Worm (Caenorhabditis elegans) whole organism, mixed stage, embryonic: ENCODE data around the gene taf-13.

Source experiments
- blmp-1 ChIP-seq: fragments of 150-350 bp; optimal IDR thresholded peaks from 2 replicates; lab custom pipeline; 2014; ENCODE audit warnings: missing biosample characterization, missing genetic modification characterization
- elt-1 ChIP-seq: sonication (generic microtip); optimal IDR thresholded peaks from 2 replicates; lab custom pipeline; 2017; ENCODE audit warnings: missing genetic modification characterization, mild to moderate bottlenecking, missing compliant biosample characterization, antibody characterized with exemption, moderate library complexity, borderline replicate concordance; ENCODE audit not compliant: insufficient read depth
- lsy-2 ChIP-seq: fragments of 150-350 bp; optimal IDR thresholded peaks from 2 replicates; lab custom pipeline; 2014; ENCODE audit warnings: missing biosample characterization, missing genetic modification characterization
- mab-5 ChIP-seq: fragments of 150-350 bp; optimal IDR thresholded peaks from 2 replicates; lab custom pipeline; 2014; ENCODE audit warnings: missing biosample characterization, missing genetic modification characterization
- nhr-237 ChIP-seq: fragments of 150-350 bp; optimal IDR thresholded peaks from 2 replicates; lab custom pipeline; 2014; ENCODE audit warnings: missing biosample characterization, missing genetic modification characterization
- nhr-28 ChIP-seq: fragments of 150-350 bp; optimal IDR thresholded peaks from 2 replicates; lab custom pipeline; 2014; ENCODE audit warnings: missing biosample characterization, missing genetic modification characterization
- nhr-76 ChIP-seq: sonication (generic microtip); optimal IDR thresholded peaks from 2 replicates; lab custom pipeline; 2017; ENCODE audit warnings: missing biosample characterization, missing genetic modification characterization
- sem-2 ChIP-seq: fragments of 200-800 bp; sonication (Bioruptor generic); optimal IDR thresholded peaks from 2 replicates; lab custom pipeline; 2018; ENCODE audit warnings: mild to moderate bottlenecking, missing genetic modification characterization, missing compliant biosample characterization
- snpc-4 ChIP-seq: fragments of 150-350 bp; optimal IDR thresholded peaks from 2 replicates; lab custom pipeline; 2014; ENCODE audit warnings: missing biosample characterization, missing genetic modification characterization
- sptf-1 ChIP-seq: sonication (generic microtip); optimal IDR thresholded peaks from 2 replicates; lab custom pipeline; 2017; ENCODE audit warnings: mild to moderate bottlenecking, missing genetic modification characterization, moderate library complexity, missing compliant biosample characterization
- unc-120 ChIP-seq: sonication (generic microtip); optimal IDR thresholded peaks from 2 replicates; lab custom pipeline; 2017; ENCODE audit warnings: missing genetic modification characterization, missing compliant biosample characterization; ENCODE audit not compliant: poor library complexity, severe bottlenecking
- unc-39 ChIP-seq: fragments of 150-350 bp; optimal IDR thresholded peaks from 2 replicates; lab custom pipeline; 2014; ENCODE audit warnings: missing biosample characterization, missing genetic modification characterization
- unc-62 ChIP-seq: fragments of 150-350 bp; optimal IDR thresholded peaks from 2 replicates; lab custom pipeline; 2014; ENCODE audit warnings: missing biosample characterization, missing genetic modification reagents, missing genetic modification characterization

- TF ChIP-seq snpc-4 (tag; lab: Kevin White, UChicago) (no peak), nhr-76 (tag; lab: Kevin White, UChicago) (no peak), nhr-28 (tag; lab: Kevin White, UChicago) (no peak), sptf-1 (tag; lab: Kevin White, UChicago) (no peak), unc-39 (no peak), blmp-1 (no peak), unc-62 (no peak), elt-1 (no peak), unc-120 (tag; lab: Kevin White, UChicago) (no peak), lsy-2 (tag; lab: Kevin White, UChicago) (no peak), sem-2 (GFP tag; lab: Kevin White, UChicago) (no peak), mab-5 (tag; lab: Kevin White, UChicago) (no peak), nhr-237 (tag; lab: Kevin White, UChicago) (no peak)
Measured at ce11 chrII:10582318-10582717, 23.1 kb downstream of the taf-13 start, which contains the start of gene mrps-22.
